Fruit fly (Drosophila melanogaster) whole organism, embryonic: ENCODE data around the gene CG6675.

ENCODE experiments used
- Atf3 ChIP-seq: fragments of 200-800 bp; sonication (Bioruptor generic); optimal IDR thresholded peaks from 3 replicates; lab custom pipeline; 2016; ENCODE audit warnings: missing biosample characterization, missing genetic modification characterization
- Awh ChIP-seq: fragments of 200-800 bp; sonication (Bioruptor generic); IDR thresholded peaks from 2 replicates; pipeline ENCODE4, ENCODE4 v1.3.6; 2022; ENCODE audit warnings: missing biosample characterization, missing genetic modification characterization
- Bteb2 ChIP-seq: fragments of 200-800 bp; sonication (Bioruptor generic); optimal IDR thresholded peaks from 2 replicates; lab custom pipeline; 2016; ENCODE audit warnings: missing biosample characterization, missing genetic modification characterization
- CG10431 ChIP-seq: fragments of 200-800 bp; sonication (Bioruptor generic); optimal IDR thresholded peaks from 3 replicates; lab custom pipeline; 2018; ENCODE audit warnings: missing biosample characterization, mild to moderate bottlenecking, missing genetic modification characterization
- CG10565 ChIP-seq: fragments of 200-800 bp; sonication (Bioruptor generic); optimal IDR thresholded peaks from 3 replicates; lab custom pipeline; 2016; ENCODE audit warnings: missing biosample characterization, mild to moderate bottlenecking, missing genetic modification characterization
- CG12071 ChIP-seq: fragments of 200-800 bp; sonication (Bioruptor generic); optimal IDR thresholded peaks from 3 replicates; lab custom pipeline; 2018; ENCODE audit warnings: missing biosample characterization, mild to moderate bottlenecking, missing genetic modification characterization
- CG14710 ChIP-seq: fragments of 200-800 bp; sonication (Bioruptor generic); optimal IDR thresholded peaks from 3 replicates; lab custom pipeline; 2019; ENCODE audit warnings: missing biosample characterization, mild to moderate bottlenecking, missing genetic modification characterization, moderate library complexity
- CG14965 ChIP-seq: fragments of 200-800 bp; sonication (Bioruptor generic); optimal IDR thresholded peaks from 2 replicates; lab custom pipeline; 2016; ENCODE audit warnings: missing biosample characterization, missing genetic modification characterization, borderline replicate concordance
- CG15514 ChIP-seq: fragments of 200-800 bp; sonication (Bioruptor generic); optimal IDR thresholded peaks from 3 replicates; lab custom pipeline; 2017; ENCODE audit warnings: missing biosample characterization, missing genetic modification characterization, mild to moderate bottlenecking, moderate library complexity, missing genetic modification reagents
- CG2199 ChIP-seq: fragments of 200-800 bp; sonication (Bioruptor generic); IDR thresholded peaks from 3 replicates; pipeline ENCODE4 v1.3.6; 2022; ENCODE audit warnings: missing biosample characterization, missing genetic modification characterization
- CG30403 ChIP-seq: fragments of 200-800 bp; sonication (Bioruptor generic); optimal IDR thresholded peaks from 3 replicates; lab custom pipeline; 2016; ENCODE audit warnings: missing biosample characterization, missing genetic modification characterization
- CG3281 ChIP-seq: fragments of 200-800 bp; sonication (Bioruptor generic); optimal IDR thresholded peaks from 3 replicates; lab custom pipeline; 2017; ENCODE audit warnings: missing biosample characterization, mild to moderate bottlenecking, missing genetic modification characterization
- CG34224 ChIP-seq: fragments of 200-800 bp; sonication (Bioruptor generic); IDR thresholded peaks from 3 replicates; pipeline ENCODE4 v1.3.6; 2022; ENCODE audit warnings: missing biosample characterization, missing genetic modification characterization; ENCODE audit not compliant: partially characterized antibody
- CG4617 ChIP-seq: fragments of 200-800 bp; sonication (Bioruptor generic); optimal IDR thresholded peaks from 3 replicates; lab custom pipeline; 2016; ENCODE audit warnings: missing biosample characterization, missing genetic modification characterization, borderline replicate concordance
- CG6813 ChIP-seq: fragments of 200-800 bp; sonication (Bioruptor generic); optimal IDR thresholded peaks from 2 replicates; lab custom pipeline; 2017; ENCODE audit warnings: missing biosample characterization, missing genetic modification characterization, mild to moderate bottlenecking, moderate library complexity, missing genetic modification reagents
- CG8281 ChIP-seq: fragments of 200-800 bp; sonication (Bioruptor generic); optimal IDR thresholded peaks from 2 replicates; lab custom pipeline; 2018; ENCODE audit warnings: missing biosample characterization, mild to moderate bottlenecking, missing genetic modification characterization, moderate library complexity
- CG9727 ChIP-seq: fragments of 200-800 bp; sonication (Bioruptor generic); optimal IDR thresholded peaks from 3 replicates; lab custom pipeline; 2017; ENCODE audit warnings: missing biosample characterization, mild to moderate bottlenecking, missing genetic modification characterization
- CTCF ChIP-seq: fragments of 200-800 bp; sonication (Bioruptor generic); optimal IDR thresholded peaks from 2 replicates; lab custom pipeline; 2017; ENCODE audit warnings: missing biosample characterization, mild to moderate bottlenecking, missing genetic modification characterization, moderate library complexity
- CoRest ChIP-seq: fragments of 200-800 bp; sonication (Bioruptor generic); optimal IDR thresholded peaks from 3 replicates; lab custom pipeline; 2018; ENCODE audit warnings: missing biosample characterization, mild to moderate bottlenecking, missing genetic modification characterization, moderate library complexity
- Doc2 ChIP-seq: fragments of 200-800 bp; sonication (Bioruptor generic); IDR thresholded peaks from 2 replicates; pipeline ENCODE4 v1.3.6; 2022; ENCODE audit warnings: missing biosample characterization, missing genetic modification characterization
- Doc3 ChIP-seq: fragments of 200-800 bp; sonication (Bioruptor generic); IDR thresholded peaks from 3 replicates; pipeline ENCODE4 v1.3.6; 2022; ENCODE audit warnings: missing biosample characterization, missing genetic modification characterization; ENCODE audit not compliant: partially characterized antibody
- Drgx ChIP-seq: fragments of 200-800 bp; sonication (Bioruptor generic); IDR thresholded peaks from 2 replicates; pipeline ENCODE4 v1.3.6; 2022; ENCODE audit warnings: missing biosample characterization, missing genetic modification characterization
- Lpt ChIP-seq: fragments of >200 bp; optimal IDR thresholded peaks from 2 replicates; lab custom pipeline; 2018; ENCODE audit warnings: missing biosample characterization, missing genetic modification characterization
- MBD-R2 ChIP-seq: fragments of 200-800 bp; sonication (Bioruptor generic); IDR thresholded peaks from 2 replicates; pipeline ENCODE4 v1.3.6; 2022; ENCODE audit warnings: missing biosample characterization, missing genetic modification characterization
- Myb ChIP-seq: fragments of 200-800 bp; sonication (Bioruptor generic); optimal IDR thresholded peaks from 2 replicates; lab custom pipeline; 2016; ENCODE audit warnings: missing biosample characterization, missing genetic modification characterization
- Oli ChIP-seq: fragments of 200-800 bp; sonication (Bioruptor generic); optimal IDR thresholded peaks from 2 replicates; lab custom pipeline; 2018; ENCODE audit warnings: missing biosample characterization, mild to moderate bottlenecking, missing genetic modification characterization, moderate library complexity
- Pdp1 ChIP-seq, 2 experiments: fragments of 200-800 bp; sonication (Bioruptor generic); optimal IDR thresholded peaks; 3 replicates each; lab custom pipeline; 2016; ENCODE audit warnings: missing biosample characterization in 2 of 2, missing genetic modification characterization in 2 of 2, mild to moderate bottlenecking in 1 of 2, moderate library complexity in 1 of 2
- YL-1 ChIP-seq: fragments of 200-800 bp; sonication (Bioruptor generic); optimal IDR thresholded peaks from 3 replicates; lab custom pipeline; 2017; ENCODE audit warnings: missing biosample characterization, mild to moderate bottlenecking, missing genetic modification characterization
- abd-A ChIP-seq: fragments of 200-800 bp; sonication (Bioruptor generic); optimal IDR thresholded peaks from 3 replicates; lab custom pipeline; 2019; ENCODE audit warnings: missing biosample characterization, mild to moderate bottlenecking, missing genetic modification characterization, moderate library complexity
- ase ChIP-seq: fragments of 200-800 bp; sonication (Bioruptor generic); IDR thresholded peaks from 3 replicates; pipeline ENCODE4 v1.3.6; 2022; ENCODE audit warnings: missing biosample characterization, missing genetic modification characterization
- crol ChIP-seq: fragments of 200-800 bp; sonication (Bioruptor generic); IDR thresholded peaks from 2 replicates; pipeline ENCODE4 v1.3.6; 2022; ENCODE audit warnings: missing biosample characterization, missing genetic modification characterization
- cwo ChIP-seq: fragments of 200-800 bp; sonication (Bioruptor generic); optimal IDR thresholded peaks from 3 replicates; lab custom pipeline; 2017; ENCODE audit warnings: missing biosample characterization, missing genetic modification characterization, mild to moderate bottlenecking, moderate library complexity, missing genetic modification reagents
- dan ChIP-seq: fragments of 200-800 bp; sonication (Bioruptor generic); IDR thresholded peaks from 2 replicates; pipeline ENCODE4 v1.3.6; 2022; ENCODE audit warnings: missing biosample characterization, missing genetic modification characterization
- danr ChIP-seq: fragments of 200-800 bp; sonication (Bioruptor generic); IDR thresholded peaks from 2 replicates; pipeline ENCODE4 v1.3.6; 2022; ENCODE audit warnings: missing biosample characterization, missing genetic modification characterization
- dmrt11E ChIP-seq: fragments of 200-800 bp; sonication (Bioruptor generic); optimal IDR thresholded peaks from 3 replicates; lab custom pipeline; 2018; ENCODE audit warnings: missing biosample characterization, mild to moderate bottlenecking, missing genetic modification characterization, moderate library complexity
- dysf ChIP-seq: fragments of 200-800 bp; sonication (Bioruptor generic); IDR thresholded peaks from 3 replicates; pipeline ENCODE4 v1.3.6; 2022; ENCODE audit warnings: missing biosample characterization, missing genetic modification characterization
- fd102C ChIP-seq: fragments of 200-800 bp; sonication (Bioruptor generic); optimal IDR thresholded peaks from 2 replicates; lab custom pipeline; 2018; ENCODE audit warnings: missing biosample characterization, mild to moderate bottlenecking, missing genetic modification characterization, moderate library complexity
- ftz-f1 ChIP-seq: fragments of 200-800 bp; sonication (Bioruptor generic); optimal IDR thresholded peaks from 2 replicates; lab custom pipeline; 2016; ENCODE audit warnings: missing biosample characterization, missing genetic modification characterization
- jumu ChIP-seq: fragments of 200-800 bp; sonication (Bioruptor generic); optimal IDR thresholded peaks from 3 replicates; lab custom pipeline; 2016; ENCODE audit warnings: missing biosample characterization, missing genetic modification characterization
- lola ChIP-seq, 3 experiments: fragments of >200 bp in 2 of 3; fragments of 200-800 bp in 1 of 3; sonication (Bioruptor generic) in 1 of 3; optimal IDR thresholded peaks; 2 replicates each; lab custom pipeline; 2017 to 2019; ENCODE audit warnings: missing biosample characterization in 3 of 3, missing genetic modification characterization in 3 of 3, mild to moderate bottlenecking in 1 of 3, moderate library complexity in 1 of 3
- maf-S ChIP-seq: fragments of 200-800 bp; sonication (Bioruptor generic); optimal IDR thresholded peaks from 2 replicates; lab custom pipeline; 2016; ENCODE audit warnings: missing biosample characterization, missing genetic modification characterization
- mam ChIP-seq: fragments of 200-800 bp; sonication (Bioruptor generic); optimal IDR thresholded peaks from 3 replicates; lab custom pipeline; 2016; ENCODE audit warnings: missing biosample characterization, missing genetic modification characterization
- nom ChIP-seq: fragments of 200-800 bp; sonication (Bioruptor generic); optimal IDR thresholded peaks from 2 replicates; lab custom pipeline; 2017; ENCODE audit warnings: missing biosample characterization, missing genetic modification characterization, mild to moderate bottlenecking, moderate library complexity, missing genetic modification reagents
- prd ChIP-seq, 3 experiments: fragments of >200 bp in 2 of 3; fragments of 200-800 bp in 1 of 3; sonication (Bioruptor generic) in 1 of 3; optimal IDR thresholded peaks in 2 of 3; IDR thresholded peaks in 1 of 3; 2 replicates in 2 of 3; 3 replicates in 1 of 3; pipeline versions ENCODE4 v1.3.6 to Lab custom; 2017 to 2022; ENCODE audit warnings: missing biosample characterization in 1 of 3, missing genetic modification characterization in 1 of 3
- vnd ChIP-seq: fragments of 200-800 bp; sonication (Bioruptor generic); IDR thresholded peaks from 3 replicates; pipeline ENCODE4 v1.3.6; 2022; ENCODE audit warnings: missing biosample characterization, missing genetic modification characterization; ENCODE audit not compliant: partially characterized antibody
- wor ChIP-seq: fragments of 200-800 bp; sonication (Bioruptor generic); IDR thresholded peaks from 2 replicates; pipeline ENCODE4 v1.3.6; 2022; ENCODE audit warnings: missing biosample characterization, missing genetic modification characterization
- z ChIP-seq: fragments of 200-800 bp; sonication (Bioruptor generic); IDR thresholded peaks from 3 replicates; pipeline ENCODE4 v1.3.6; 2022; ENCODE audit warnings: missing biosample characterization, missing genetic modification characterization
- zen ChIP-seq: fragments of 200-800 bp; sonication (Bioruptor generic); optimal IDR thresholded peaks from 3 replicates; lab custom pipeline; 2018; ENCODE audit warnings: missing biosample characterization, mild to moderate bottlenecking, missing genetic modification characterization, moderate library complexity
- zf30C ChIP-seq: fragments of 200-800 bp; sonication (Bioruptor generic); optimal IDR thresholded peaks from 3 replicates; lab custom pipeline; 2018; ENCODE audit warnings: missing biosample characterization, mild to moderate bottlenecking, missing genetic modification characterization

CG6675 gene

DNA sequence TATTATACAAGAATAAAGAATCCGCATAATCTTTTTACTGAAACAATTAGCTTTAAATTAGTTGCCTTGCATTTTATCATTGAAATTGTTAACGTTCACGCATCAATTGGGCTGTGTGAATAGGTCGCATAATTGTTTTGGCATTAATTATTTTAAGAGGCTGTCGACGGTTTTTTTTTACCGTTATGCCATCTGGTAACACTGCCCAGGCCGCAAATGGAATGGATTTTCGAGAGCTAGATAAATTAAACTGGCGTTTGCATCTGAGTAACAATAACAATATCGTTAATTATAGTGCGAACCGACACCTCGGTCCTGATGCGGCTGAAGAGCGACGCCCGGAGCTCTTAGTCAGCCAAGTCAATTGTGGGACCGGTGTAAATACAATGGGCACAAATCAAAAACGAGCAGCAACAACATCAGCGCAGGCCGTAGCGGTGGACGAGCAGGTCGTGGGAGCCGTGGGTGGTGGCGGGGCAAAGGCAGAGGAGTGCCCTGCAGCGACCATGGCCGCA is 12.9 kb downstream of the CG6675 start (continued):
- TF ChIP-seq MBD-R2 (GFP tag; lab: Robert Waterston, UW): peak; percentile 62
- no peak for TF ChIP-seq danr
- TF ChIP-seq Bteb2 (GFP tag; lab: Kevin White, UChicago): no peak
- peak; percentile 71 for TF ChIP-seq CG4617 (GFP tag; lab: Kevin White, UChicago)
- TF ChIP-seq maf-S: peak; percentile 19
- no peak for TF ChIP-seq Lpt (GFP tag; lab: Kevin White, UChicago)
- peak; percentile 50 for TF ChIP-seq zen (tag; lab: Kevin White, UChicago)
- TF ChIP-seq Awh (GFP tag; lab: Robert Waterston, UW): no peak
- no peak for TF ChIP-seq CG6813 (GFP tag; lab: Kevin White, UChicago)
- peak; percentile 7 for TF ChIP-seq Atf3 (GFP tag; lab: Kevin White, UChicago)
- peak in 1 of 2 experiments; percentile 41 for TF ChIP-seq Pdp1 (GFP tag; optimal IDR thresholded peaks at IDR 0.05; lab: Kevin White, UChicago)
- no peak for TF ChIP-seq Doc3
- no peak for TF ChIP-seq ase (GFP tag; lab: Robert Waterston, UW)
- no peak for TF ChIP-seq CG9727 (GFP tag; lab: Kevin White, UChicago)
- TF ChIP-seq CG34224 (GFP tag; lab: Robert Waterston, UW): peak; percentile 13; the same call in 1 of the 3 replicates
- peak; percentile 13 for TF ChIP-seq jumu (GFP tag; lab: Kevin White, UChicago)
- no peak for TF ChIP-seq vnd (GFP tag; lab: Robert Waterston, UW)
- TF ChIP-seq ftz-f1 (GFP tag; lab: Kevin White, UChicago): peak; percentile 45
- no peak for TF ChIP-seq CG10565 (GFP tag; lab: Kevin White, UChicago)
- no peak for TF ChIP-seq CG14965
- no peak for TF ChIP-seq zf30C (GFP tag; lab: Kevin White, UChicago)
- TF ChIP-seq nom (GFP tag; lab: Kevin White, UChicago): peak; percentile 6
- 0 out of 3 replicates have a peak, but pooled peaks have one; percentile 51 for TF ChIP-seq CG2199 (GFP tag; lab: Robert Waterston, UW)
- no peak for TF ChIP-seq wor
- peak in 1 of 3 experiments; percentile 73 for TF ChIP-seq lola (GFP tag; optimal IDR thresholded peaks at IDR 0.05; lab: Kevin White, UChicago)
- no peak for TF ChIP-seq prd (optimal IDR thresholded peaks at IDR 0.05; lab: Kevin White, UChicago)
- TF ChIP-seq prd (GFP tag; IDR thresholded peaks at IDR 0.05; lab: Robert Waterston, UW): 0 out of 3 replicates have a peak, but pooled peaks have one; percentile 31
- no peak for TF ChIP-seq dan (GFP tag; lab: Robert Waterston, UW)
- no peak for TF ChIP-seq Drgx (GFP tag; lab: Robert Waterston, UW)
- TF ChIP-seq dmrt11E (tag; lab: Kevin White, UChicago): peak; percentile 27
- no peak for TF ChIP-seq CG10431 (GFP tag; lab: Kevin White, UChicago)
- peak; percentile 24 for TF ChIP-seq Myb (GFP tag; lab: Kevin White, UChicago)
- TF ChIP-seq CG3281 (GFP tag; lab: Kevin White, UChicago): no peak
- TF ChIP-seq CTCF (GFP tag; lab: Kevin White, UChicago): no peak
- TF ChIP-seq CG8281 (tag; lab: Kevin White, UChicago): no peak
- TF ChIP-seq CG14710: peak; percentile 43
- no peak for TF ChIP-seq fd102C (GFP tag; lab: Kevin White, UChicago)
- TF ChIP-seq CG30403 (GFP tag; lab: Kevin White, UChicago): peak; percentile 9
- no peak for TF ChIP-seq CG12071
- TF ChIP-seq abd-A: no peak
- TF ChIP-seq z (GFP tag; lab: Robert Waterston, UW): no peak
- peak; percentile 28 for TF ChIP-seq YL-1
- peak; percentile 42; the same call in 1 of the 3 replicates for TF ChIP-seq dysf (GFP tag; lab: Robert Waterston, UW)
- TF ChIP-seq Oli (tag; lab: Kevin White, UChicago): no peak
- TF ChIP-seq CG15514 (GFP tag; lab: Kevin White, UChicago): peak; percentile 28
- TF ChIP-seq Doc2: no peak
- peak; percentile 9 for TF ChIP-seq mam (GFP tag; lab: Kevin White, UChicago)
- peak; percentile 94 for TF ChIP-seq crol
- peak; percentile 53 for TF ChIP-seq CoRest (tag; lab: Kevin White, UChicago)
- no peak for TF ChIP-seq cwo
